Fruit fly (Drosophila melanogaster) whole organism, embryonic: ENCODE data around the gene Fgop2.

Experiments used
- B-H2 ChIP-seq: fragments of 200-800 bp; sonication (Bioruptor generic); optimal IDR thresholded peaks from 2 replicates; lab custom pipeline; 2018; ENCODE audit warnings: missing biosample characterization, mild to moderate bottlenecking, missing genetic modification characterization
- CG10366 ChIP-seq: fragments of 200-800 bp; sonication (Bioruptor generic); IDR thresholded peaks from 2 replicates; pipeline ENCODE4 v1.3.6; 2022; ENCODE audit warnings: missing biosample characterization, missing genetic modification characterization
- CG11696 ChIP-seq: fragments of 200-800 bp; sonication (Bioruptor generic); IDR thresholded peaks from 2 replicates; pipeline ENCODE4 v1.3.6; 2022; ENCODE audit warnings: missing biosample characterization, missing genetic modification characterization
- CG12219 ChIP-seq: fragments of 200-800 bp; sonication (Bioruptor generic); optimal IDR thresholded peaks from 3 replicates; lab custom pipeline; 2018; ENCODE audit warnings: missing biosample characterization, mild to moderate bottlenecking, missing genetic modification characterization
- CG13287 ChIP-seq: fragments of 200-800 bp; sonication (Bioruptor generic); IDR thresholded peaks from 2 replicates; pipeline ENCODE4 v1.3.6; 2022; ENCODE audit warnings: missing biosample characterization, missing genetic modification characterization; ENCODE audit not compliant: partially characterized antibody
- CG15269 ChIP-seq: fragments of 200-800 bp; sonication (Bioruptor generic); optimal IDR thresholded peaks from 2 replicates; lab custom pipeline; 2018; ENCODE audit warnings: missing biosample characterization, mild to moderate bottlenecking, missing genetic modification characterization, moderate library complexity
- CG1602 ChIP-seq: fragments of 200-800 bp; sonication (Bioruptor generic); optimal IDR thresholded peaks from 3 replicates; lab custom pipeline; 2016; ENCODE audit warnings: missing biosample characterization, missing genetic modification characterization
- CG16863 ChIP-seq: fragments of 200-800 bp; sonication (Bioruptor generic); optimal IDR thresholded peaks from 3 replicates; lab custom pipeline; 2016; ENCODE audit warnings: missing biosample characterization, missing genetic modification characterization
- CG17186 ChIP-seq: fragments of 200-800 bp; sonication (Bioruptor generic); optimal IDR thresholded peaks from 3 replicates; lab custom pipeline; 2017; ENCODE audit warnings: missing biosample characterization, missing genetic modification reagents, missing genetic modification characterization
- CG17328 ChIP-seq: fragments of 200-800 bp; sonication (Bioruptor generic); IDR thresholded peaks from 2 replicates; pipeline ENCODE4 v1.3.6; 2022; ENCODE audit warnings: missing biosample characterization, missing genetic modification characterization
- CG1832 ChIP-seq: fragments of 200-800 bp; sonication (Bioruptor generic); optimal IDR thresholded peaks from 2 replicates; lab custom pipeline; 2017; ENCODE audit warnings: missing biosample characterization, mild to moderate bottlenecking, missing genetic modification characterization, inconsistent platforms
- CG2889 ChIP-seq: fragments of 200-800 bp; sonication (Bioruptor generic); IDR thresholded peaks from 3 replicates; pipeline ENCODE4 v1.3.6; 2022; ENCODE audit warnings: missing biosample characterization, missing genetic modification characterization
- CG31224 ChIP-seq: fragments of 200-800 bp; sonication (Bioruptor generic); IDR thresholded peaks from 2 replicates; pipeline ENCODE4 v1.3.6; 2022; ENCODE audit warnings: missing biosample characterization, missing genetic modification characterization
- CG33213 ChIP-seq: fragments of 200-800 bp; sonication (Bioruptor generic); optimal IDR thresholded peaks from 3 replicates; lab custom pipeline; 2016; ENCODE audit warnings: missing biosample characterization, missing genetic modification characterization
- CG34422 ChIP-seq: fragments of 200-800 bp; sonication (Bioruptor generic); IDR thresholded peaks from 3 replicates; pipeline ENCODE4 v1.3.6; 2022; ENCODE audit warnings: missing biosample characterization, missing genetic modification characterization
- CG43689 ChIP-seq: fragments of 200-800 bp; sonication (Bioruptor generic); IDR thresholded peaks from 2 replicates; pipeline ENCODE4 v1.3.6; 2022; ENCODE audit warnings: missing biosample characterization, missing genetic modification characterization
- CG4854 ChIP-seq: fragments of 200-800 bp; sonication (Bioruptor generic); optimal IDR thresholded peaks from 2 replicates; lab custom pipeline; 2016; ENCODE audit warnings: missing biosample characterization, missing genetic modification characterization, inconsistent platforms
- CG7786 ChIP-seq: fragments of 200-800 bp; sonication (Bioruptor generic); optimal IDR thresholded peaks from 2 replicates; lab custom pipeline; 2016; ENCODE audit warnings: missing biosample characterization, missing genetic modification characterization
- CG7928 ChIP-seq: fragments of 200-800 bp; sonication (Bioruptor generic); optimal IDR thresholded peaks from 2 replicates; lab custom pipeline; 2017; ENCODE audit warnings: missing biosample characterization, mild to moderate bottlenecking, missing genetic modification characterization
- CG8924 ChIP-seq: fragments of 200-800 bp; optimal IDR thresholded peaks from 3 replicates; lab custom pipeline; 2019; ENCODE audit warnings: missing biosample characterization, mild to moderate bottlenecking, missing genetic modification characterization, moderate library complexity
- CG8944 ChIP-seq: fragments of 200-800 bp; sonication (Bioruptor generic); optimal IDR thresholded peaks from 3 replicates; lab custom pipeline; 2016; ENCODE audit warnings: missing biosample characterization, missing genetic modification characterization
- CG9797 ChIP-seq: fragments of 200-800 bp; sonication (Bioruptor generic); optimal IDR thresholded peaks from 3 replicates; lab custom pipeline; 2018; ENCODE audit warnings: missing biosample characterization, mild to moderate bottlenecking, missing genetic modification characterization
- CG9876 ChIP-seq: fragments of 200-800 bp; sonication (Bioruptor generic); optimal IDR thresholded peaks from 2 replicates; lab custom pipeline; 2016; ENCODE audit warnings: missing biosample characterization, missing genetic modification characterization
- Dip2 ChIP-seq: fragments of 200-800 bp; sonication (Bioruptor generic); IDR thresholded peaks from 2 replicates; pipeline ENCODE4 v1.3.6; 2022; ENCODE audit warnings: missing biosample characterization, missing genetic modification characterization
- Gsc ChIP-seq: fragments of 200-800 bp; sonication (Bioruptor generic); IDR thresholded peaks from 2 replicates; pipeline ENCODE4 v1.3.6; 2022; ENCODE audit warnings: missing biosample characterization, missing genetic modification characterization
- Hr51 ChIP-seq, 2 experiments: fragments of 200-800 bp; sonication (Bioruptor generic); optimal IDR thresholded peaks; 2 replicates in 1 of 2; 3 replicates in 1 of 2; lab custom pipeline; 2016 to 2018; ENCODE audit warnings: missing biosample characterization in 2 of 2, missing genetic modification characterization in 2 of 2, mild to moderate bottlenecking in 1 of 2, moderate library complexity in 1 of 2
- Jarid2 ChIP-seq: fragments of 200-800 bp; sonication (Bioruptor generic); optimal IDR thresholded peaks from 3 replicates; lab custom pipeline; 2017; ENCODE audit warnings: mild to moderate bottlenecking, missing biosample characterization, missing genetic modification reagents, missing genetic modification characterization
- Max ChIP-seq: fragments of 200-800 bp; sonication (Bioruptor generic); optimal IDR thresholded peaks from 2 replicates; lab custom pipeline; 2016; ENCODE audit warnings: missing biosample characterization, mild to moderate bottlenecking, missing genetic modification characterization
- Meics ChIP-seq: fragments of 200-800 bp; sonication (Bioruptor generic); optimal IDR thresholded peaks from 2 replicates; lab custom pipeline; 2017; ENCODE audit warnings: missing biosample characterization, mild to moderate bottlenecking, missing genetic modification characterization
- Myb ChIP-seq: fragments of 200-800 bp; sonication (Bioruptor generic); optimal IDR thresholded peaks from 2 replicates; lab custom pipeline; 2016; ENCODE audit warnings: missing biosample characterization, missing genetic modification characterization
- Nf-YC ChIP-seq: fragments of 200-800 bp; optimal IDR thresholded peaks from 3 replicates; lab custom pipeline; 2019; ENCODE audit warnings: missing biosample characterization, mild to moderate bottlenecking, missing genetic modification characterization, moderate library complexity
- NfI ChIP-seq: fragments of 200-800 bp; sonication (Bioruptor generic); optimal IDR thresholded peaks from 3 replicates; lab custom pipeline; 2018; ENCODE audit warnings: missing biosample characterization, mild to moderate bottlenecking, missing genetic modification characterization, moderate library complexity
- Scr ChIP-seq: fragments of 200-800 bp; sonication (Bioruptor generic); IDR thresholded peaks from 2 replicates; pipeline ENCODE4 v1.3.6; 2022; ENCODE audit warnings: missing biosample characterization, missing genetic modification characterization; ENCODE audit not compliant: partially characterized antibody
- Sin3A ChIP-seq: fragments of >200 bp; optimal IDR thresholded peaks from 2 replicates; lab custom pipeline; 2018
- Tbp ChIP-seq: fragments of >200 bp; optimal IDR thresholded peaks from 2 replicates; lab custom pipeline; 2018; ENCODE audit warnings: missing biosample characterization, missing genetic modification characterization
- Xbp1 ChIP-seq: fragments of 200-800 bp; sonication (Bioruptor generic); optimal IDR thresholded peaks from 3 replicates; lab custom pipeline; 2016; ENCODE audit warnings: missing biosample characterization, mild to moderate bottlenecking, missing genetic modification characterization
- caup ChIP-seq: fragments of 200-800 bp; sonication (Bioruptor generic); optimal IDR thresholded peaks from 3 replicates; lab custom pipeline; 2017; ENCODE audit warnings: missing biosample characterization, mild to moderate bottlenecking, missing genetic modification characterization, moderate library complexity; ENCODE audit not compliant: severe bottlenecking
- exex ChIP-seq: fragments of 200-800 bp; sonication (Bioruptor generic); optimal IDR thresholded peaks from 4 replicates; lab custom pipeline; 2018; ENCODE audit warnings: missing biosample characterization, mild to moderate bottlenecking, missing genetic modification characterization, moderate library complexity
- fd3F ChIP-seq: fragments of 200-800 bp; sonication (Bioruptor generic); optimal IDR thresholded peaks from 2 replicates; lab custom pipeline; 2018; ENCODE audit warnings: missing biosample characterization, mild to moderate bottlenecking, missing genetic modification characterization, moderate library complexity
- lola ChIP-seq, 3 experiments: fragments of >200 bp in 2 of 3; fragments of 200-800 bp in 1 of 3; sonication (Bioruptor generic) in 1 of 3; optimal IDR thresholded peaks; 2 replicates each; lab custom pipeline; 2017 to 2019; ENCODE audit warnings: missing biosample characterization in 3 of 3, missing genetic modification characterization in 3 of 3, mild to moderate bottlenecking in 1 of 3, moderate library complexity in 1 of 3
- luna ChIP-seq: fragments of 200-800 bp; sonication (Bioruptor generic); optimal IDR thresholded peaks from 2 replicates; lab custom pipeline; 2016; ENCODE audit warnings: missing biosample characterization, missing genetic modification characterization
- p53 ChIP-seq: fragments of 200-800 bp; sonication (Bioruptor generic); optimal IDR thresholded peaks from 2 replicates; lab custom pipeline; 2016; ENCODE audit warnings: missing biosample characterization, missing genetic modification characterization
- run ChIP-seq: fragments of 200-800 bp; sonication (Bioruptor generic); optimal IDR thresholded peaks from 3 replicates; lab custom pipeline; 2018; ENCODE audit warnings: missing biosample characterization, mild to moderate bottlenecking, missing genetic modification characterization
- seq ChIP-seq: fragments of 200-800 bp; sonication (Bioruptor generic); IDR thresholded peaks from 2 replicates; pipeline ENCODE4 v1.3.6; 2022; ENCODE audit warnings: missing biosample characterization, missing genetic modification characterization
- shn ChIP-seq: fragments of 200-800 bp; sonication (Bioruptor generic); optimal IDR thresholded peaks from 3 replicates; lab custom pipeline; 2016; ENCODE audit warnings: missing biosample characterization, missing genetic modification characterization
- sna ChIP-seq: fragments of 200-800 bp; sonication (Bioruptor generic); IDR thresholded peaks from 2 replicates; pipeline ENCODE4 v1.3.6; 2022; ENCODE audit warnings: missing biosample characterization, missing genetic modification characterization; ENCODE audit not compliant: partially characterized antibody
- sob ChIP-seq: fragments of 200-800 bp; sonication (Bioruptor generic); IDR thresholded peaks from 2 replicates; pipeline ENCODE4 v1.3.6; 2022; ENCODE audit warnings: missing biosample characterization, missing genetic modification characterization
- tin ChIP-seq: fragments of 200-800 bp; sonication (Bioruptor generic); optimal IDR thresholded peaks from 3 replicates; lab custom pipeline; 2016; ENCODE audit warnings: missing biosample characterization, missing genetic modification characterization
- tup ChIP-seq: fragments of 200-800 bp; sonication (Bioruptor generic); optimal IDR thresholded peaks from 2 replicates; lab custom pipeline; 2016; ENCODE audit warnings: missing biosample characterization, mild to moderate bottlenecking, missing genetic modification characterization, moderate library complexity
- z ChIP-seq: fragments of 200-800 bp; sonication (Bioruptor generic); IDR thresholded peaks from 3 replicates; pipeline ENCODE4 v1.3.6; 2022; ENCODE audit warnings: missing biosample characterization, missing genetic modification characterization

Gene Fgop2

dm6 chr2L:6968013-6968517, 23.0 kb upstream of the Fgop2 start (continued):
- TF ChIP-seq shn (peak; percentile 38), tup (GFP tag; lab: Kevin White, UChicago) (no peak), Sin3A (lab: Kevin White, UChicago) (no peak), CG1832 (GFP tag; lab: Kevin White, UChicago) (no peak), CG9876 (no peak), Nf-YC (peak; percentile 15), CG33213 (GFP tag; lab: Kevin White, UChicago) (peak; percentile 26), CG10366 (GFP tag; lab: Robert Waterston, UW) (no peak), Scr (GFP tag; lab: Robert Waterston, UW) (peak; percentile 86), CG16863 (GFP tag; lab: Kevin White, UChicago) (peak; percentile 39), CG34422 (GFP tag; lab: Robert Waterston, UW) (no peak; the same call in 2 of the 3 replicates), B-H2 (GFP tag; lab: Kevin White, UChicago) (no peak), CG1602 (GFP tag; lab: Kevin White, UChicago) (no peak), CG7928 (GFP tag; lab: Kevin White, UChicago) (peak; percentile 86), CG31224 (0 out of 2 replicates have a peak, but pooled peaks have one; percentile 6), Myb (GFP tag; lab: Kevin White, UChicago) (peak; percentile 23), run (tag; lab: Kevin White, UChicago) (no peak), CG8924 (tag; lab: Kevin White, UChicago) (peak; percentile 30), sna (GFP tag; lab: Robert Waterston, UW) (peak; percentile 91), luna (GFP tag; lab: Kevin White, UChicago) (peak; percentile 10), CG17186 (GFP tag; lab: Kevin White, UChicago) (no peak), Gsc (GFP tag; lab: Robert Waterston, UW) (no peak), caup (peak; percentile 51), CG17328 (GFP tag; lab: Robert Waterston, UW) (peak; percentile 51), Tbp (GFP tag; lab: Kevin White, UChicago) (no peak), CG2889 (GFP tag; lab: Robert Waterston, UW) (peak; percentile 93), Max (GFP tag; lab: Kevin White, UChicago) (no peak), CG9797 (GFP tag; lab: Kevin White, UChicago) (no peak), sob (GFP tag; lab: Robert Waterston, UW) (no peak; the same call in 1 of the 2 replicates), Dip2 (GFP tag; lab: Robert Waterston, UW) (no peak), CG4854 (peak; percentile 30), tin (GFP tag; lab: Kevin White, UChicago) (peak; percentile 38), CG13287 (GFP tag; lab: Robert Waterston, UW) (peak; percentile 83), seq (peak; percentile 16; the same call in 1 of the 2 replicates), CG15269 (tag; lab: Kevin White, UChicago) (peak; percentile 41), exex (tag; lab: Kevin White, UChicago) (no peak), CG12219 (GFP tag; lab: Kevin White, UChicago) (peak; percentile 18), fd3F (GFP tag; lab: Kevin White, UChicago) (no peak), NfI (peak; percentile 34), Xbp1 (GFP tag; lab: Kevin White, UChicago) (peak; percentile 49), Meics (GFP tag; lab: Kevin White, UChicago) (peak; percentile 45), CG8944 (peak; percentile 42), lola (GFP tag; optimal IDR thresholded peaks at IDR 0.05; lab: Kevin White, UChicago) (peak in 1 of 3 experiments; percentile 41), Jarid2 (GFP tag; lab: Kevin White, UChicago) (no peak), CG11696 (no peak), p53 (GFP tag; lab: Kevin White, UChicago) (peak; percentile 13), CG7786 (GFP tag; lab: Kevin White, UChicago) (peak; percentile 28), z (0 out of 3 replicates have a peak, but pooled peaks have one; percentile 6), Hr51 (GFP tag; optimal IDR thresholded peaks at IDR 0.05; lab: Kevin White, UChicago) (peak in 1 of 2 experiments; percentile 36), CG43689 (no peak)
